Worm (Caenorhabditis elegans): ENCODE measurements around the gene W04D12.1.
A peak's percentile ranks its signal among the peaks of the same experiment; 100 is the strongest.

W04D12.1 gene

ce11 chrIII:5855637-5856179 lies 19.0 kb downstream of the W04D12.1 start, which contains the start of the genes cct-6 and alh-9 (continued):
- TF ChIP-seq tbp1 (GFP tag; optimal IDR thresholded peaks at IDR 0.05) (peak; percentile 44), B0035.1 (tag; optimal IDR thresholded peaks at IDR 0.05) (no peak), attf-5 (GFP tag; optimal IDR thresholded peaks at IDR 0.05) (peak; percentile 64)

- TF ChIP-seq ztf-22 (GFP tag; optimal IDR thresholded peaks at IDR 0.05) (no peak), ama-1 (optimal IDR thresholded peaks at IDR 0.05) (peak; percentile 47), ama-1 (GFP tag; optimal IDR thresholded peaks at IDR 0.05) (no peak)
Measured at ce11 chrIII:5859008-5859407, 22.3 kb downstream of the W04D12.1 start, which contains the start of gene dpf-4. TSS of gene dpf-4 (plus strand) at chrIII:5859308.

ce11 chrIII:5863774-5864173 lies 27.0 kb downstream of the W04D12.1 start, which contains the start of gene dnpp-1:
TSS of gene dnpp-1 (minus strand) at chrIII:5863803.
- TF ChIP-seq akir-1 (GFP tag; optimal IDR thresholded peaks at IDR 0.05) (no peak), xnd-1 (tag; optimal IDR thresholded peaks at IDR 0.05) (peak; percentile 68), ztf-25 (GFP tag; IDR thresholded peaks at IDR 0.05) (no peak), Y53F4B.3 (GFP tag; IDR thresholded peaks at IDR 0.05) (no peak), F33H1.4 (GFP tag; IDR thresholded peaks at IDR 0.05) (peak; percentile 87), dox-1 (GFP tag; IDR thresholded peaks at IDR 0.05) (0 out of 2 replicates have a peak, but pooled peaks have one; percentile 22), nhr-120 (GFP tag; IDR thresholded peaks at IDR 0.05) (no peak), ceh-91 (GFP tag; IDR thresholded peaks at IDR 0.05) (peak; percentile 57; the same call in 1 of the 2 replicates), ets-4 (GFP tag; optimal IDR thresholded peaks at IDR 0.05) (no peak), madf-8 (GFP tag; conservative IDR thresholded peaks at IDR 0.05) (peak; percentile 53), nhr-80 (tag; optimal IDR thresholded peaks at IDR 0.05) (peak; percentile 69), hrde-1 (tag; optimal IDR thresholded peaks at IDR 0.05; ENCODE audit: borderline replicate concordance) (no peak), B0261.1 (tag; optimal IDR thresholded peaks at IDR 0.05) (no peak), tbp1 (GFP tag; optimal IDR thresholded peaks at IDR 0.05) (peak; percentile 12), lsl-1 (GFP tag; optimal IDR thresholded peaks at IDR 0.05) (peak; percentile 92), nhr-27 (tag; optimal IDR thresholded peaks at IDR 0.05) (no peak), him-1 (tag; optimal IDR thresholded peaks at IDR 0.05) (peak; percentile 41), madf-6 (GFP tag; IDR thresholded peaks at IDR 0.05) (peak; percentile 82), unc-62 (GFP tag; optimal IDR thresholded peaks at IDR 0.05) (no peak), egrh-3 (GFP tag; IDR thresholded peaks at IDR 0.05) (no peak), ztf-22 (GFP tag; optimal IDR thresholded peaks at IDR 0.05) (no peak), rcor-1 (GFP tag; IDR thresholded peaks at IDR 0.05) (no peak)

DNA sequence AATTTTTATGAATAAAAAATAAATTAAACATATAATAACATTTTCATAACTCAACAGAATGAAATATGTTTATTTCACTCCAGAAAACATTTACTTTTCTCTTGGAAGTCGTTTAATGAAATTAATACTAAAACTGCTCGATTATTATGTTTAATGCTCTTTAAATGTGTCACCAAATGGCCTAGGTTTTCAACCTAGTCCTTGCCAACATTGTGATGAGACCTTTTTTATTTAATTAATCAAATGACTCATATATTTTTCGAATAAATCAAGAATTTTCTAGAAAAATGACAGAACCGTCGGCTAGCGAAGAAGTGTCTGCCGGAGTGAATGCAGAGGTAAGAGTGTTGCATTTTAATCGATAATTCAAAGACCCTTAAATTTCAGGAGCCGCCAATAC lies 27.5 kb downstream of the W04D12.1 start, which contains the start of gene rabn-5:
Gene rabn-5, plus strand, starts transcription at position 284 of the 400 bp plus-strand sequence.
- TF ChIP-seq tbp1 (GFP tag; optimal IDR thresholded peaks at IDR 0.05) (no peak), hmg-20 (GFP tag; IDR thresholded peaks at IDR 0.05) (no peak), lsy-27 (tag; optimal IDR thresholded peaks at IDR 0.05; ENCODE audit: borderline replicate concordance, insufficient read depth) (no peak), hrde-1 (tag; optimal IDR thresholded peaks at IDR 0.05; ENCODE audit: borderline replicate concordance) (no peak), cebp-2 (GFP tag; IDR thresholded peaks at IDR 0.05) (no peak), xnd-1 (tag; optimal IDR thresholded peaks at IDR 0.05) (no peak), cebp-1 (GFP tag; IDR thresholded peaks at IDR 0.05) (no peak), cebp-1 (tag; optimal IDR thresholded peaks at IDR 0.05) (peak; percentile 7), nfyb-1 (GFP tag; IDR thresholded peaks at IDR 0.05) (no peak), dpff-1 (tag; optimal IDR thresholded peaks at IDR 0.05) (no peak)
